Worm (Caenorhabditis elegans): ENCODE results near the gene dmd-7.

The dmd-7 gene

DNA sequence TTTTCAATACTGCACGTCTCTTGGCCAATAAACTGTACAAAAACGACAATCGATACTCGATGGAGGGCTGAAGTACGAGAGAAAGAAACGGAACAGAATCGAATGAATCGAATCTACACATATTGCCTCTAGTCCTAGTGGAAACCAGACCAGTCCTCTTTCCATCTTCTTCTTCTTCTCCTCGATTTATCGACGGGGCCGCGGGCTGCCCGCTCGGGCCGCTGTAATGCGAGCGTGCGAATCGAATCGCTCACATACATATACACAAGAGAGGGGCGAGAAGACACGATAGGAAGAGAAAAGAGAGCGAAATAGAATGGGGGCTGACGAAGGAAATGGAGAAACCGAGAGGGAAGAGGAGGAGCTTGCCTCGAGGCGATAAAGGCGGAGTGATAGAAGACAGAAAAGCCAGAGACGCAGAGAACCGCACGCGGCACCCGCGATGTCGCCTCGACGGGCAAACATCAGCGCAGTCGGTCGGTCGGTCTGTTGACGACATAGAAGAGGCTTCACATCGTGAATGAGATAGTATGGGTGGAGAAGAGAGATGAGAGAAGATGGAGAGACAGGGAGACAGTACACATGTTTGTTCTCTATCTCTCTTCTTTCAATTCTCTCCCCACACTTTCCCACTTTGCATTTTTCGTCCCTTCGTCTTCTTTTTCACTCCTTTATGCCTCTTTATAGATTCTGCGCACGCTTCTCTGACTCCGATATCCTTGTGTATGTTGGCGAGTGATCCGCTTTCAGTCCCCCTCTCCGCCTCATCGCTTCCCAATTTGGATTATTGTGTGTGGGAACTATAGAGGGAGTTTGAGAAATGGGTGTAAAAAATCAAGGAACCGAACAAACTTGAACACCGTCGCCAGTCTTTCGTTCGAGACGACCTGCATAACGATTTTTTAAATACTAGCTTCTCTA lies 19.1 kb upstream of the dmd-7 start (continued):
- TF ChIP-seq Y75B8A.6 (GFP tag; IDR thresholded peaks at IDR 0.05) = no peak; the same call in 1 of the 2 replicates
- TF ChIP-seq nhr-102 (tag; optimal IDR thresholded peaks at IDR 0.05) = peak; percentile 41
- peak; percentile 97 for TF ChIP-seq dve-1 (tag; optimal IDR thresholded peaks at IDR 0.05; ENCODE audit: insufficient read depth)
- peak; percentile 67 for TF ChIP-seq nhr-10 (tag; optimal IDR thresholded peaks at IDR 0.05)
- peak; percentile 100 for TF ChIP-seq set-16 (GFP tag; IDR thresholded peaks at IDR 0.05)
- peak; percentile 59 for TF ChIP-seq nhr-41 (GFP tag; IDR thresholded peaks at IDR 0.05)
- peak in 1 of 2 experiments; percentile 100 for TF ChIP-seq unc-62 (GFP tag; optimal IDR thresholded peaks at IDR 0.05 in 1 of 2)
- TF ChIP-seq unc-62 (tag; optimal IDR thresholded peaks at IDR 0.05) = no peak
- peak; percentile 87 for TF ChIP-seq T26A8.4 (GFP tag; IDR thresholded peaks at IDR 0.05)
- TF ChIP-seq lin-38 (GFP tag; IDR thresholded peaks at IDR 0.05) = peak; percentile 61
- peak; percentile 1 for TF ChIP-seq cey-2 (tag; optimal IDR thresholded peaks at IDR 0.05; ENCODE audit: borderline replicate concordance, insufficient read depth)
- peak; percentile 67 for TF ChIP-seq dpl-1 (GFP tag; optimal IDR thresholded peaks at IDR 0.05)
- peak; percentile 87 for TF ChIP-seq saeg-2 (GFP tag; IDR thresholded peaks at IDR 0.05)
- TF ChIP-seq ztf-7 (tag; optimal IDR thresholded peaks at IDR 0.05) = peak; percentile 13
- peak; percentile 63 for TF ChIP-seq mes-2 (tag; optimal IDR thresholded peaks at IDR 0.05; ENCODE audit: poor library complexity, severe bottlenecking)
- no peak for TF ChIP-seq lir-3 (tag; optimal IDR thresholded peaks at IDR 0.05)
- TF ChIP-seq zip-2 (tag; optimal IDR thresholded peaks at IDR 0.05) = peak; percentile 51
- TF ChIP-seq lin-1 (GFP tag; IDR thresholded peaks at IDR 0.05) = peak; percentile 91
- peak; percentile 99 for TF ChIP-seq hlh-11 (tag; optimal IDR thresholded peaks at IDR 0.05)
- peak; percentile 93 for TF ChIP-seq fkh-10 (GFP tag; optimal IDR thresholded peaks at IDR 0.05)
- no peak for TF ChIP-seq sdz-12 (GFP tag; optimal IDR thresholded peaks at IDR 0.05)
- TF ChIP-seq zfp-2 (tag; optimal IDR thresholded peaks at IDR 0.05) = peak; percentile 8
- TF ChIP-seq aha-1 (tag) = peak; percentile 98
- peak; percentile 6 for TF ChIP-seq T20F7.1 (GFP tag; optimal IDR thresholded peaks at IDR 0.05)
- TF ChIP-seq nhr-237 (tag; optimal IDR thresholded peaks at IDR 0.05) = peak; percentile 5
- peak; percentile 41 for TF ChIP-seq spr-3 (GFP tag; optimal IDR thresholded peaks at IDR 0.05)
- peak; percentile 86 for TF ChIP-seq F37D6.2 (tag; optimal IDR thresholded peaks at IDR 0.05)
- TF ChIP-seq rbr-2 (tag; optimal IDR thresholded peaks at IDR 0.05) = peak; percentile 96
- TF ChIP-seq ZK337.2 (GFP tag; IDR thresholded peaks at IDR 0.05) = no peak
- no peak for TF ChIP-seq vab-7 (GFP tag; IDR thresholded peaks at IDR 0.05)
- TF ChIP-seq madf-9 (GFP tag; conservative IDR thresholded peaks at IDR 0.05) = peak; percentile 74; the same call in 1 of the 2 replicates
- peak; percentile 81 for TF ChIP-seq arid-1 (GFP tag; conservative IDR thresholded peaks at IDR 0.05)
- no peak for TF ChIP-seq snpc-4 (tag; optimal IDR thresholded peaks at IDR 0.05)
- peak; percentile 48; the same call in 1 of the 2 replicates for TF ChIP-seq mdt-29 (GFP tag; IDR thresholded peaks at IDR 0.05)
- no peak for TF ChIP-seq F26F4.8 (GFP tag; conservative IDR thresholded peaks at IDR 0.05)
- TF ChIP-seq ZK546.5 (tag; optimal IDR thresholded peaks at IDR 0.05) = no peak
- TF ChIP-seq ceh-20 (GFP tag; IDR thresholded peaks at IDR 0.05) = peak; percentile 91
- peak; percentile 13 for TF ChIP-seq nhr-77 (tag; optimal IDR thresholded peaks at IDR 0.05)
- peak; percentile 17 for TF ChIP-seq unc-130 (GFP tag; optimal IDR thresholded peaks at IDR 0.05)
- no peak for TF ChIP-seq daf-12 (tag; optimal IDR thresholded peaks at IDR 0.05)
- TF ChIP-seq pha-4 (GFP tag; IDR thresholded peaks at IDR 0.05) = peak; percentile 96
- TF ChIP-seq pha-4 (tag; optimal IDR thresholded peaks at IDR 0.05) = peak; percentile 41
- TF ChIP-seq zfp-3 (GFP tag; conservative IDR thresholded peaks at IDR 0.05) = peak; percentile 68; the same call in 1 of the 2 replicates
- TF ChIP-seq attf-4 (tag; optimal IDR thresholded peaks at IDR 0.05) = no peak
- peak; percentile 46 for TF ChIP-seq Y5F2A.4 (GFP tag; optimal IDR thresholded peaks at IDR 0.05)
- TF ChIP-seq php-3 (GFP tag; IDR thresholded peaks at IDR 0.05) = peak; percentile 71
- TF ChIP-seq F10B5.3 (tag; optimal IDR thresholded peaks at IDR 0.05) = peak; percentile 22
- TF ChIP-seq nhr-25 (tag; optimal IDR thresholded peaks at IDR 0.05; ENCODE audit: borderline replicate concordance, insufficient read depth) = peak; percentile 95
